Worm (Caenorhabditis elegans) whole organism, L1 larva: Measurements from ENCODE around the gene ifd-1.
A peak's percentile ranks its signal among the peaks of the same experiment; 100 is the strongest.

Experiments
- C04F5.9 ChIP-seq: sonication (generic microtip); optimal IDR thresholded peaks from 2 replicates; lab custom pipeline; 2016; ENCODE audit warnings: missing genetic modification characterization, missing compliant biosample characterization
- C16A3.4 ChIP-seq: fragments of 150-350 bp; optimal IDR thresholded peaks from 2 replicates; lab custom pipeline; 2014; ENCODE audit warnings: missing biosample characterization, missing genetic modification characterization
- C34B4.2 ChIP-seq: sonication (generic microtip); optimal IDR thresholded peaks from 2 replicates; lab custom pipeline; 2017; ENCODE audit warnings: mild to moderate bottlenecking, missing genetic modification characterization, missing compliant biosample characterization
- F16B12.6 ChIP-seq: fragments of 150-350 bp; optimal IDR thresholded peaks from 2 replicates; lab custom pipeline; 2014; ENCODE audit warnings: missing biosample characterization, missing genetic modification characterization
- alr-1 ChIP-seq: fragments of 200-800 bp; sonication (Bioruptor generic); optimal IDR thresholded peaks from 2 replicates; lab custom pipeline; 2018; ENCODE audit warnings: borderline replicate concordance, mild to moderate bottlenecking, missing genetic modification characterization, missing compliant biosample characterization
- ama-1 ChIP-seq: fragments of 150-350 bp; optimal IDR thresholded peaks from 2 replicates; lab custom pipeline; 2014
- ceh-63 ChIP-seq: fragments of 200-800 bp; sonication (Bioruptor generic); optimal IDR thresholded peaks from 2 replicates; lab custom pipeline; 2018; ENCODE audit warnings: mild to moderate bottlenecking, missing genetic modification characterization, missing compliant biosample characterization
- ceh-8 ChIP-seq: fragments of 200-800 bp; sonication (Bioruptor generic); optimal IDR thresholded peaks from 2 replicates; lab custom pipeline; 2018; ENCODE audit warnings: mild to moderate bottlenecking, missing genetic modification characterization, moderate library complexity, missing compliant biosample characterization
- ceh-82 ChIP-seq, 3 experiments: fragments of 150-350 bp in 1 of 3; sonication (generic microtip) in 2 of 3; optimal IDR thresholded peaks; 2 replicates each; lab custom pipeline; 2014 to 2017; ENCODE audit warnings: missing biosample characterization in 3 of 3, missing genetic modification characterization in 3 of 3
- ceh-90 ChIP-seq: sonication (generic microtip); optimal IDR thresholded peaks from 2 replicates; lab custom pipeline; 2016; ENCODE audit warnings: missing genetic modification characterization, missing compliant biosample characterization
- dpl-1 ChIP-seq, 3 experiments: fragments of 150-350 bp in 2 of 3; sonication (generic microtip) in 1 of 3; optimal IDR thresholded peaks; 2 replicates each; lab custom pipeline; 2014 to 2017; ENCODE audit warnings: missing biosample characterization in 3 of 3, missing genetic modification characterization in 3 of 3, missing genetic modification reagents in 3 of 3
- dsc-1 ChIP-seq: sonication (generic microtip); optimal IDR thresholded peaks from 2 replicates; lab custom pipeline; 2016; ENCODE audit warnings: mild to moderate bottlenecking, missing genetic modification characterization, missing compliant biosample characterization
- efl-1 ChIP-seq, 4 experiments: fragments of 150-350 bp; optimal IDR thresholded peaks in 3 of 4; peaks in 1 of 4; 1 replicate in 1 of 4; 2 replicates in 3 of 4; lab custom pipeline; 2014; ENCODE audit warnings: missing biosample characterization in 2 of 4, missing genetic modification characterization in 2 of 4, missing genetic modification reagents in 2 of 4
- elt-3 ChIP-seq, 6 experiments: fragments of 150-350 bp in 1 of 6; sonication (generic microtip); optimal IDR thresholded peaks; 2 replicates each; lab custom pipeline; 2017 to 2018; ENCODE audit warnings: missing biosample characterization in 6 of 6, missing genetic modification characterization in 6 of 6, inconsistent platforms in 1 of 6
- fkh-4 ChIP-seq: sonication (generic microtip); optimal IDR thresholded peaks from 2 replicates; lab custom pipeline; 2016; ENCODE audit warnings: missing compliant biosample characterization, missing genetic modification characterization, borderline replicate concordance
- fkh-8 ChIP-seq: sonication (generic microtip); optimal IDR thresholded peaks from 2 replicates; lab custom pipeline; 2016; ENCODE audit warnings: mild to moderate bottlenecking, missing genetic modification characterization, missing compliant biosample characterization
- fos-1 ChIP-seq: fragments of 150-350 bp; optimal IDR thresholded peaks from 2 replicates; lab custom pipeline; 2014; ENCODE audit warnings: missing biosample characterization, missing genetic modification characterization
- hlh-4 ChIP-seq: sonication (generic microtip); optimal IDR thresholded peaks from 2 replicates; lab custom pipeline; 2016; ENCODE audit warnings: mild to moderate bottlenecking, missing genetic modification characterization, missing compliant biosample characterization
- hpl-2 ChIP-seq: fragments of 150-350 bp; optimal IDR thresholded peaks from 2 replicates; lab custom pipeline; 2014; ENCODE audit warnings: missing biosample characterization, missing genetic modification reagents, missing genetic modification characterization
- irx-1 ChIP-seq: sonication (generic microtip); optimal IDR thresholded peaks from 2 replicates; lab custom pipeline; 2016; ENCODE audit warnings: missing genetic modification characterization, missing compliant biosample characterization
- lin-14 ChIP-seq: fragments of 200-800 bp; sonication (Bioruptor generic); optimal IDR thresholded peaks from 2 replicates; lab custom pipeline; 2018; ENCODE audit warnings: mild to moderate bottlenecking, missing genetic modification characterization, moderate library complexity, missing compliant biosample characterization
- lin-35 ChIP-seq, 2 experiments: fragments of 150-350 bp; optimal IDR thresholded peaks; 2 replicates each; lab custom pipeline; 2014; ENCODE audit warnings: missing biosample characterization in 2 of 2, missing genetic modification characterization in 2 of 2, missing genetic modification reagents in 2 of 2
- lin-39 ChIP-seq: fragments of 150-350 bp; optimal IDR thresholded peaks from 2 replicates; lab custom pipeline; 2014; ENCODE audit warnings: missing biosample characterization, missing genetic modification reagents, missing genetic modification characterization
- lir-3 ChIP-seq: sonication (generic microtip); optimal IDR thresholded peaks from 2 replicates; lab custom pipeline; 2016; ENCODE audit warnings: mild to moderate bottlenecking, missing genetic modification characterization, moderate library complexity, missing compliant biosample characterization; ENCODE audit not compliant: poor library complexity
- lsy-2 ChIP-seq, 2 experiments: fragments of 150-350 bp; optimal IDR thresholded peaks; 2 replicates each; lab custom pipeline; 2014; ENCODE audit warnings: missing biosample characterization in 2 of 2, missing genetic modification characterization in 2 of 2
- nhr-19 ChIP-seq: fragments of 200-800 bp; sonication (Bioruptor generic); conservative IDR thresholded peaks from 2 replicates; pipeline ENCODE4 v1.3.6; 2022; ENCODE audit warnings: missing genetic modification characterization, missing compliant biosample characterization
- nhr-20 ChIP-seq: sonication (generic microtip); optimal IDR thresholded peaks from 2 replicates; lab custom pipeline; 2016; ENCODE audit warnings: mild to moderate bottlenecking, missing genetic modification characterization, missing compliant biosample characterization
- nhr-237 ChIP-seq: fragments of 150-350 bp; optimal IDR thresholded peaks from 2 replicates; lab custom pipeline; 2014; ENCODE audit warnings: missing biosample characterization, missing genetic modification characterization
- nhr-28 ChIP-seq: fragments of 150-350 bp; optimal IDR thresholded peaks from 2 replicates; lab custom pipeline; 2014; ENCODE audit warnings: missing biosample characterization, missing genetic modification characterization
- nhr-47 ChIP-seq: sonication (generic microtip); optimal IDR thresholded peaks from 2 replicates; lab custom pipeline; 2016; ENCODE audit warnings: mild to moderate bottlenecking, missing genetic modification characterization, moderate library complexity, missing compliant biosample characterization
- nhr-71 ChIP-seq: sonication (generic microtip); optimal IDR thresholded peaks from 2 replicates; lab custom pipeline; 2016; ENCODE audit warnings: mild to moderate bottlenecking, missing genetic modification characterization, moderate library complexity, missing compliant biosample characterization
- nhr-76 ChIP-seq: sonication (generic microtip); optimal IDR thresholded peaks from 2 replicates; lab custom pipeline; 2017; ENCODE audit warnings: missing biosample characterization, missing genetic modification characterization
- nhr-77 ChIP-seq: fragments of 150-350 bp; optimal IDR thresholded peaks from 2 replicates; lab custom pipeline; 2014; ENCODE audit warnings: missing biosample characterization, missing genetic modification characterization
- nhr-84 ChIP-seq: sonication (generic microtip); optimal IDR thresholded peaks from 2 replicates; lab custom pipeline; 2017; ENCODE audit warnings: missing biosample characterization, missing genetic modification characterization
- nhr-85 ChIP-seq: sonication (generic microtip); peaks from one replicate; lab custom pipeline; 2016; ENCODE audit warnings: missing genetic modification characterization, inconsistent platforms, missing compliant biosample characterization
- nhr-90 ChIP-seq: sonication (generic microtip); optimal IDR thresholded peaks from 2 replicates; lab custom pipeline; 2016; ENCODE audit warnings: mild to moderate bottlenecking, missing genetic modification characterization, missing compliant biosample characterization; ENCODE audit not compliant: poor library complexity
- pag-3 ChIP-seq: sonication (generic microtip); optimal IDR thresholded peaks from 2 replicates; lab custom pipeline; 2017; ENCODE audit warnings: missing genetic modification characterization, mild to moderate bottlenecking, missing compliant biosample characterization, antibody characterized with exemption, borderline replicate concordance; ENCODE audit not compliant: insufficient read depth
- rnt-1 ChIP-seq: sonication (generic microtip); optimal IDR thresholded peaks from 2 replicates; lab custom pipeline; 2016; ENCODE audit warnings: mild to moderate bottlenecking, missing genetic modification characterization, moderate library complexity, missing compliant biosample characterization
- skn-1 ChIP-seq: fragments of 150-350 bp; optimal IDR thresholded peaks from 2 replicates; lab custom pipeline; 2014; ENCODE audit warnings: missing biosample characterization, missing genetic modification characterization
- snu-23 ChIP-seq: sonication (generic microtip); optimal IDR thresholded peaks from 2 replicates; lab custom pipeline; 2016; ENCODE audit warnings: missing genetic modification characterization, missing compliant biosample characterization
- sox-4 ChIP-seq: sonication (generic microtip); optimal IDR thresholded peaks from 2 replicates; lab custom pipeline; 2016; ENCODE audit warnings: missing genetic modification characterization, missing compliant biosample characterization
- swsn-7 ChIP-seq: sonication (generic microtip); optimal IDR thresholded peaks from 2 replicates; lab custom pipeline; 2016; ENCODE audit warnings: missing genetic modification characterization, missing compliant biosample characterization
- unc-130 ChIP-seq: fragments of 150-350 bp; optimal IDR thresholded peaks from 2 replicates; lab custom pipeline; 2017; ENCODE audit warnings: missing biosample characterization, missing genetic modification characterization, inconsistent platforms
- unc-62 ChIP-seq: fragments of 150-350 bp; optimal IDR thresholded peaks from 2 replicates; lab custom pipeline; 2014; ENCODE audit warnings: missing biosample characterization, missing genetic modification reagents, missing genetic modification characterization
- unc-86 ChIP-seq: sonication (generic microtip); optimal IDR thresholded peaks from 2 replicates; lab custom pipeline; 2016; ENCODE audit warnings: missing genetic modification characterization, missing compliant biosample characterization
- ztf-11 ChIP-seq, 2 experiments: sonication (generic microtip); optimal IDR thresholded peaks; 2 replicates each; lab custom pipeline; 2016 to 2017; ENCODE audit warnings: missing genetic modification characterization in 2 of 2, missing biosample characterization in 1 of 2, missing compliant biosample characterization in 1 of 2
- ztf-4 ChIP-seq: fragments of 150-350 bp; optimal IDR thresholded peaks from 2 replicates; lab custom pipeline; 2014; ENCODE audit warnings: missing biosample characterization, missing genetic modification characterization

Gene ifd-1

ce11 chrX:8789014-8789506, 35.2 kb downstream of the ifd-1 start, which contains the start of gene unc-27:
Gene unc-27 (plus strand): TSS chrX:8789456.
- no peak for TF ChIP-seq nhr-28 (tag; lab: Kevin White, UChicago)
- TF ChIP-seq C34B4.2 (tag; lab: Kevin White, UChicago), result no peak
- peak in 1 of 2 experiments; percentile 23 for TF ChIP-seq lsy-2 (tag; optimal IDR thresholded peaks at IDR 0.05; lab: Kevin White, UChicago)
- TF ChIP-seq sox-4 (tag; lab: Kevin White, UChicago), result no peak
- peak; percentile 15 for TF ChIP-seq lin-39
- TF ChIP-seq ama-1, result no peak
- no peak for TF ChIP-seq F16B12.6 (tag; lab: Kevin White, UChicago)
- peak; percentile 37 for TF ChIP-seq fkh-4
- TF ChIP-seq nhr-237 (tag; lab: Kevin White, UChicago), result no peak
- TF ChIP-seq nhr-76, result no peak
- no peak for TF ChIP-seq fkh-8 (tag; lab: Kevin White, UChicago)
- peak; percentile 74 for TF ChIP-seq nhr-71 (tag; lab: Kevin White, UChicago)
- TF ChIP-seq nhr-20 (tag; lab: Kevin White, UChicago), result peak; percentile 20
- no peak for TF ChIP-seq nhr-84 (tag; lab: Kevin White, UChicago)
- TF ChIP-seq hpl-2, result no peak
- TF ChIP-seq nhr-19 (GFP tag; lab: Robert Waterston, UW), result peak; percentile 57
- no peak for TF ChIP-seq unc-86 (tag; lab: Kevin White, UChicago)
- no peak for TF ChIP-seq alr-1 (tag; lab: Kevin White, UChicago)
- no peak for TF ChIP-seq unc-62
- TF ChIP-seq pag-3 (tag; lab: Kevin White, UChicago), result peak; percentile 92
- TF ChIP-seq rnt-1 (tag; lab: Kevin White, UChicago), result peak; percentile 81
- peak; percentile 14 for TF ChIP-seq snu-23 (GFP tag; lab: Kevin White, UChicago)
- no peak for TF ChIP-seq nhr-85 (tag; lab: Kevin White, UChicago)
- TF ChIP-seq C16A3.4 (tag; lab: Kevin White, UChicago), result no peak
- TF ChIP-seq dsc-1 (tag; lab: Kevin White, UChicago), result peak; percentile 82
- peak; percentile 25 for TF ChIP-seq unc-130 (tag; lab: Kevin White, UChicago)
- TF ChIP-seq lin-14 (GFP tag; lab: Kevin White, UChicago), result peak; percentile 76

ce11 chrX:8787689-8788222, 36.5 kb downstream of the ifd-1 start:
- TF ChIP-seq skn-1 (tag; lab: Kevin White, UChicago) (no peak), ceh-82 (tag; optimal IDR thresholded peaks at IDR 0.05; lab: Kevin White, UChicago) (peak in 1 of 3 experiments; percentile 9), unc-86 (tag; lab: Kevin White, UChicago) (no peak), lin-35 (GFP tag; optimal IDR thresholded peaks at IDR 0.05; lab: Kevin White, UChicago) (no peak), hpl-2 (no peak), pag-3 (tag; lab: Kevin White, UChicago) (peak; percentile 81), nhr-237 (tag; lab: Kevin White, UChicago) (no peak), lin-39 (peak; percentile 7), hlh-4 (tag; lab: Kevin White, UChicago) (no peak), ceh-8 (GFP tag; lab: Kevin White, UChicago) (no peak), snu-23 (GFP tag; lab: Kevin White, UChicago) (no peak), ztf-11 (tag; optimal IDR thresholded peaks at IDR 0.05; lab: Kevin White, UChicago) (no peak), unc-62 (no peak), ztf-4 (no peak), dpl-1 (GFP tag; optimal IDR thresholded peaks at IDR 0.05; lab: Kevin White, UChicago) (no peak), irx-1 (tag; lab: Kevin White, UChicago) (no peak), efl-1 (optimal IDR thresholded peaks at IDR 0.05; lab: Kevin White, UChicago) (no peak), efl-1 (GFP tag; optimal IDR thresholded peaks at IDR 0.05 in 1 of 2; lab: Kevin White, UChicago) (no peak), nhr-84 (tag; lab: Kevin White, UChicago) (no peak), C04F5.9 (no peak), ceh-90 (no peak), ceh-63 (GFP tag; lab: Kevin White, UChicago) (no peak), lir-3 (tag; lab: Kevin White, UChicago) (no peak), alr-1 (tag; lab: Kevin White, UChicago) (no peak), nhr-71 (tag; lab: Kevin White, UChicago) (peak; percentile 20), nhr-28 (tag; lab: Kevin White, UChicago) (no peak), nhr-47 (tag; lab: Kevin White, UChicago) (no peak), nhr-90 (tag; lab: Kevin White, UChicago) (no peak), elt-3 (tag; optimal IDR thresholded peaks at IDR 0.05; lab: Kevin White, UChicago) (no peak), lin-14 (GFP tag; lab: Kevin White, UChicago) (peak; percentile 45), nhr-77 (no peak), rnt-1 (tag; lab: Kevin White, UChicago) (peak; percentile 44), fos-1 (no peak), F16B12.6 (tag; lab: Kevin White, UChicago) (no peak), swsn-7 (tag; lab: Kevin White, UChicago) (no peak)
